Fruit fly (Drosophila melanogaster): ENCODE data around the gene nesd.

DNA sequence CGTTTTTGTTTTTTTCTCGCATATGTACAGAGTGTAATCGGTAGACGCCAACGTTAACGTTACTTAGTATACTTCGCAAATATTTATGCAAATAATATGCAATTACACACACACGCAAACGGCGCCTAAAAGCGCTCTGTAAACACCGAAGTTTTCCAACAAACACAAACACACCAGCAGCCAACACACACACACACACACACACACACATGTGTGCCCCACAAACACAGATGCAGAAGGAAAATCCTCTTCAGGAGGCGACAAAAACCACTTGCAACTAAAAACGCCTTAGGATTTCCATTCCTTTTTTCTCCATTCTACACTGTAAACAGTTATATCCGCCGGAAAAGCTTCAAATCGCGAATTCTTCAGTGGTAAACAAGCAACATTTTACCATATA is 36.4 kb upstream of the nesd start:
- TF ChIP-seq pan (optimal IDR thresholded peaks at IDR 0.05) = no peak
- no peak for TF ChIP-seq EcR (GFP tag; optimal IDR thresholded peaks at IDR 0.05)
- TF ChIP-seq usp (GFP tag; optimal IDR thresholded peaks at IDR 0.05) = no peak
- TF ChIP-seq Dll (optimal IDR thresholded peaks at IDR 0.05) = no peak
- TF ChIP-seq CG8478 (optimal IDR thresholded peaks at IDR 0.05) = no peak
- no peak for TF ChIP-seq psq (optimal IDR thresholded peaks at IDR 0.05)

All from whole organism.